Fruit fly (Drosophila melanogaster) S2 (cell line): ENCODE data around the gene CG10492.

Experiments
- CG8478 ChIP-seq: fragments of >200 bp; optimal IDR thresholded peaks from 2 replicates; lab custom pipeline; 2018
- CTCF ChIP-seq, 2 experiments: fragments of >200 bp; optimal IDR thresholded peaks; 2 replicates each; lab custom pipeline; 2018

DNA sequence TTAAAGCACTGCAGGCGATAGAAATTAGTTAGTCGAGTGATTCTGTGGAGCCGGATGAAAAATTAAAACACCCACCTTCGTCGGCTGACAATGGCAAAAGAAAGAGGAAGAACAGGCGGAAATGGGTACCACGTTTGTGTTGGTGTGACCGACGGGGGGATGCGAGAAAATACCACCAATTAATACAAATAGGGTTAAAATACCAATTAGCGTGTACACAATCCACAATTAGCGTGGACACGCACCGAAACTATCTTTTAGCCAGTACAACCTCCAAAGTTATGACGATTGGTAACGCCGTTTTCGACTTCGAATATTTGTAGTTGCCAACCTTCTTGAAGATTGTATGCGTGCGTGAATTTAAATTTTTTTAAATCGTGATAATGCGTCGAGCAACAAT lies 44.7 kb upstream of the CG10492 start, which contains the start of gene RpL30:
- TF ChIP-seq CTCF (optimal IDR thresholded peaks at IDR 0.05; lab: Kevin White, UChicago) (peak; percentile 75 to 83), CG8478 (lab: Kevin White, UChicago) (no peak)
